Worm (Caenorhabditis elegans) whole organism, L4 larva: ENCODE measurements around the gene ZK856.16.

Experiments used
- ZK546.5 ChIP-seq, 2 experiments: sonication (generic microtip); optimal IDR thresholded peaks; 2 replicates each; lab custom pipeline; 2017; ENCODE audit warnings: missing biosample characterization in 2 of 2, missing genetic modification characterization in 2 of 2
- attf-4 ChIP-seq: sonication (generic microtip); optimal IDR thresholded peaks from 3 replicates; lab custom pipeline; 2017; ENCODE audit warnings: missing biosample characterization, missing genetic modification characterization
- nhr-77 ChIP-seq: fragments of 150-350 bp; optimal IDR thresholded peaks from 2 replicates; lab custom pipeline; 2014; ENCODE audit warnings: missing biosample characterization, missing genetic modification characterization
- unc-62 ChIP-seq, 3 experiments: fragments of 150-350 bp in 1 of 3; sonication (generic microtip); optimal IDR thresholded peaks in 2 of 3; peaks in 1 of 3; 1 replicate in 1 of 3; 2 replicates in 2 of 3; lab custom pipeline; 2014 to 2017; ENCODE audit warnings: missing biosample characterization in 3 of 3, missing genetic modification characterization in 3 of 3, missing genetic modification reagents in 3 of 3, missing genotype in 1 of 3

- no peak for TF ChIP-seq ZK546.5 (tag; optimal IDR thresholded peaks at IDR 0.05; lab: Kevin White, UChicago)
- no peak for TF ChIP-seq attf-4 (tag; lab: Kevin White, UChicago)
- TF ChIP-seq nhr-77, result no peak
- no peak for TF ChIP-seq unc-62 (GFP tag; optimal IDR thresholded peaks at IDR 0.05 in 1 of 2; lab: Kevin White, UChicago)
- TF ChIP-seq unc-62 (tag; optimal IDR thresholded peaks at IDR 0.05; lab: Kevin White, UChicago), result no peak
These were observed 38.8 kb upstream of the ZK856.16 start for ce11 chrV:10244018-10244720.
